Worm (Caenorhabditis elegans): ENCODE results near the gene F19B10.4.

DNA sequence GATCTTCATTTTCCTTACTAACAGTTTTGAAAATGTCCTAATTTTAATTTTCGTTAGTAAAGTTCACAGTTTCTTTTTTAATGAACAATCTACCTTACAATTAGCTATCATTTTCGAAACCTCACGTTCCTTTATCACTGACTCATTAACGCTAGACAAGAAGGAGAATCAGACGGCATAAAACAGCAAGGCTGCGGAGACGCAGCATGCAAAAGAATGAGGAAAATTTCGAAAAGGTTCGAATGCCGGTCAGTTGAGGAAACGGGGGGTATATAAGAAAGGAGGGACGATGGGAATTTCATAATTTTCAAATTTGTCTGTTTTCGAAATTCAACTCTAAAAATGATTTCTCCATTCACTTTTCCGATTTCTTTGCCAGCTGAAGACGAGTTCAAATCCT, 2.1 kb downstream of the F19B10.4 start, which contains the start of gene F19B10.13:
- no peak for TF ChIP-seq him-1 (tag; optimal IDR thresholded peaks at IDR 0.05)
- no peak for TF ChIP-seq W03F9.2 (tag; optimal IDR thresholded peaks at IDR 0.05)
